Worm (Caenorhabditis elegans) whole organism, midembryonic: Measurements from ENCODE around the gene Y46G5A.36.

Experiments
- T22C8.4 ChIP-seq: fragments of 200-800 bp; sonication (Bioruptor generic); IDR thresholded peaks from 2 replicates; pipeline ENCODE4 v1.3.6; 2022; ENCODE audit warnings: missing genetic modification characterization, missing compliant biosample characterization
- cog-1 ChIP-seq: sonication (generic microtip); optimal IDR thresholded peaks from 2 replicates; lab custom pipeline; 2016; ENCODE audit warnings: missing genetic modification characterization, missing compliant biosample characterization
- flt-1 ChIP-seq: fragments of 200-800 bp; sonication (Bioruptor generic); IDR thresholded peaks from 2 replicates; pipeline ENCODE4 v1.3.6; 2022; ENCODE audit warnings: missing genetic modification characterization, missing compliant biosample characterization
- klf-2 ChIP-seq: fragments of 200-800 bp; sonication (Bioruptor generic); conservative IDR thresholded peaks from 2 replicates; pipeline ENCODE4 v1.3.6; 2022; ENCODE audit warnings: missing genetic modification reagents, missing genetic modification characterization, missing compliant biosample characterization
- med-1 ChIP-seq: sonication (generic microtip); optimal IDR thresholded peaks from 2 replicates; lab custom pipeline; 2017; ENCODE audit warnings: missing genetic modification characterization, mild to moderate bottlenecking, missing compliant biosample characterization, antibody characterized with exemption, missing genetic modification reagents; ENCODE audit not compliant: insufficient read depth
- ref-1 ChIP-seq: fragments of 200-800 bp; sonication (Bioruptor generic); conservative IDR thresholded peaks from 2 replicates; pipeline ENCODE4 v1.3.6; 2022; ENCODE audit warnings: missing genetic modification reagents, missing genetic modification characterization, missing compliant biosample characterization
- tab-1 ChIP-seq: fragments of 200-800 bp; sonication (Bioruptor generic); IDR thresholded peaks from 2 replicates; pipeline ENCODE4 v1.3.6; 2022; ENCODE audit warnings: missing genetic modification characterization, missing compliant biosample characterization
- ztf-23 ChIP-seq: fragments of 200-800 bp; sonication (Bioruptor generic); IDR thresholded peaks from 2 replicates; pipeline ENCODE4 v1.3.6; 2022; ENCODE audit warnings: missing genetic modification reagents, missing genetic modification characterization, missing compliant biosample characterization
- ztf-29 ChIP-seq: fragments of 200-800 bp; sonication (Bioruptor generic); IDR thresholded peaks from 2 replicates; pipeline ENCODE4 v1.3.6; 2022; ENCODE audit warnings: missing genetic modification reagents, missing genetic modification characterization, missing compliant biosample characterization

Y46G5A.36 gene

ce11 chrII:12797211-12797794 is 26.2 kb upstream of the Y46G5A.36 start:
- TF ChIP-seq flt-1 (GFP tag; lab: Robert Waterston, UW) (no peak), med-1 (no peak), tab-1 (GFP tag; lab: Robert Waterston, UW) (no peak), ztf-29 (GFP tag; lab: Robert Waterston, UW) (no peak), T22C8.4 (no peak), ref-1 (GFP tag; lab: Robert Waterston, UW) (no peak), klf-2 (no peak), cog-1 (tag; lab: Kevin White, UChicago) (no peak), ztf-23 (GFP tag; lab: Robert Waterston, UW) (no peak)

- TF ChIP-seq ztf-29 (GFP tag; lab: Robert Waterston, UW) (no peak), cog-1 (tag; lab: Kevin White, UChicago) (peak; percentile 54), flt-1 (GFP tag; lab: Robert Waterston, UW) (peak; percentile 64)
Measured at ce11 chrII:12798814-12799213, 24.7 kb upstream of the Y46G5A.36 start.

- TF ChIP-seq klf-2: no peak
- TF ChIP-seq T22C8.4: no peak
- TF ChIP-seq ztf-29 (GFP tag; lab: Robert Waterston, UW): no peak
- no peak for TF ChIP-seq ref-1 (GFP tag; lab: Robert Waterston, UW)
- peak; percentile 25; the same call in 1 of the 2 replicates for TF ChIP-seq flt-1 (GFP tag; lab: Robert Waterston, UW)
- TF ChIP-seq ztf-23 (GFP tag; lab: Robert Waterston, UW): 0 out of 2 replicates have a peak, but pooled peaks have one; percentile 8
- no peak for TF ChIP-seq tab-1 (GFP tag; lab: Robert Waterston, UW)
- no peak for TF ChIP-seq med-1
- TF ChIP-seq cog-1 (tag; lab: Kevin White, UChicago): no peak
Measured at ce11 chrII:12799364-12799763, 24.1 kb upstream of the Y46G5A.36 start.

ce11 chrII:12799927-12800522 is 23.5 kb upstream of the Y46G5A.36 start:
- TF ChIP-seq ztf-23 (GFP tag; lab: Robert Waterston, UW) (no peak), tab-1 (GFP tag; lab: Robert Waterston, UW) (no peak), klf-2 (no peak), T22C8.4 (no peak), ref-1 (GFP tag; lab: Robert Waterston, UW) (no peak), cog-1 (tag; lab: Kevin White, UChicago) (no peak), flt-1 (GFP tag; lab: Robert Waterston, UW) (no peak), ztf-29 (GFP tag; lab: Robert Waterston, UW) (no peak), med-1 (no peak)

ce11 chrII:12805161-12805560 is 18.3 kb upstream of the Y46G5A.36 start, which contains the start of the genes Y46G5A.18 and Y46G5A.47:
Gene Y46G5A.18, minus strand, starts transcription at chrII:12805261.
Gene Y46G5A.47, minus strand, starts transcription at chrII:12805306.
- no peak for TF ChIP-seq ztf-23 (GFP tag; lab: Robert Waterston, UW)
- TF ChIP-seq klf-2: no peak
- peak; percentile 47; the same call in 1 of the 2 replicates for TF ChIP-seq T22C8.4

ce11 chrII:12805765-12806384 is 17.6 kb upstream of the Y46G5A.36 start:
- TF ChIP-seq flt-1 (GFP tag; lab: Robert Waterston, UW): no peak
- no peak for TF ChIP-seq ztf-29 (GFP tag; lab: Robert Waterston, UW)
- no peak for TF ChIP-seq ref-1 (GFP tag; lab: Robert Waterston, UW)

ce11 chrII:12806602-12807182 is 16.8 kb upstream of the Y46G5A.36 start, which contains the start of gene spds-1:
Gene spds-1, plus strand, starts transcription at chrII:12806899.
- TF ChIP-seq ztf-23 (GFP tag; lab: Robert Waterston, UW) (no peak), klf-2 (no peak), flt-1 (GFP tag; lab: Robert Waterston, UW) (no peak), ztf-29 (GFP tag; lab: Robert Waterston, UW) (no peak), ref-1 (GFP tag; lab: Robert Waterston, UW) (no peak), tab-1 (GFP tag; lab: Robert Waterston, UW) (no peak), med-1 (no peak), T22C8.4 (no peak), cog-1 (tag; lab: Kevin White, UChicago) (no peak)

- TF ChIP-seq flt-1 (GFP tag; lab: Robert Waterston, UW): no peak
- no peak for TF ChIP-seq cog-1 (tag; lab: Kevin White, UChicago)
- no peak for TF ChIP-seq klf-2
- TF ChIP-seq T22C8.4: no peak
- TF ChIP-seq med-1: no peak
- no peak for TF ChIP-seq ztf-23 (GFP tag; lab: Robert Waterston, UW)
- TF ChIP-seq ref-1 (GFP tag; lab: Robert Waterston, UW): no peak
- no peak for TF ChIP-seq tab-1 (GFP tag; lab: Robert Waterston, UW)
Measured at ce11 chrII:12808746-12809145, 14.7 kb upstream of the Y46G5A.36 start.

- no peak for TF ChIP-seq klf-2
- TF ChIP-seq flt-1 (GFP tag; lab: Robert Waterston, UW): no peak
- no peak for TF ChIP-seq med-1
- TF ChIP-seq ref-1 (GFP tag; lab: Robert Waterston, UW): no peak
- no peak for TF ChIP-seq tab-1 (GFP tag; lab: Robert Waterston, UW)
- TF ChIP-seq ztf-23 (GFP tag; lab: Robert Waterston, UW): no peak
- no peak for TF ChIP-seq T22C8.4
- no peak for TF ChIP-seq cog-1 (tag; lab: Kevin White, UChicago)
Measured at ce11 chrII:12809725-12810124, 13.8 kb upstream of the Y46G5A.36 start.
